Fruit fly (Drosophila melanogaster) whole organism, embryonic: Measurements from ENCODE around the gene CG6409.

Source experiments
- CG11085 ChIP-seq: fragments of 200-800 bp; sonication (Bioruptor generic); IDR thresholded peaks from 2 replicates; pipeline ENCODE4 v1.3.6; 2022; ENCODE audit warnings: missing biosample characterization, missing genetic modification characterization
- CG30403 ChIP-seq: fragments of 200-800 bp; sonication (Bioruptor generic); optimal IDR thresholded peaks from 3 replicates; lab custom pipeline; 2016; ENCODE audit warnings: missing biosample characterization, missing genetic modification characterization
- CG6683 ChIP-seq: fragments of 200-800 bp; sonication (Bioruptor generic); optimal IDR thresholded peaks from 2 replicates; lab custom pipeline; 2017; ENCODE audit warnings: missing biosample characterization, mild to moderate bottlenecking, missing genetic modification characterization, missing genetic modification reagents
- CG8765 ChIP-seq: fragments of 200-800 bp; sonication (Bioruptor generic); IDR thresholded peaks from 2 replicates; pipeline ENCODE4 v1.3.6; 2022; ENCODE audit warnings: missing biosample characterization, missing genetic modification characterization
- Dll ChIP-seq: fragments of 200-800 bp; sonication (Bioruptor generic); IDR thresholded peaks from 4 replicates; pipeline ENCODE4 v1.3.6; 2022; ENCODE audit warnings: missing biosample characterization, missing genetic modification characterization; ENCODE audit not compliant: partially characterized antibody
- Ptx1 ChIP-seq: fragments of 200-800 bp; sonication (Bioruptor generic); IDR thresholded peaks from 2 replicates; pipeline ENCODE4 v1.3.6; 2022; ENCODE audit warnings: missing biosample characterization, missing genetic modification characterization
- fru ChIP-seq: fragments of >200 bp; optimal IDR thresholded peaks from 2 replicates; lab custom pipeline; 2017
- pb ChIP-seq: fragments of 200-800 bp; sonication (Bioruptor generic); optimal IDR thresholded peaks from 3 replicates; lab custom pipeline; 2016; ENCODE audit warnings: missing biosample characterization, missing genetic modification characterization
- rib ChIP-seq: fragments of 200-800 bp; sonication (Bioruptor generic); IDR thresholded peaks from 2 replicates; pipeline ENCODE4 v1.3.6; 2022; ENCODE audit warnings: missing biosample characterization, missing genetic modification characterization
- tio ChIP-seq: fragments of 200-800 bp; sonication (Bioruptor generic); optimal IDR thresholded peaks from 2 replicates; lab custom pipeline; 2017; ENCODE audit warnings: missing biosample characterization, missing genetic modification characterization, inconsistent platforms
- z ChIP-seq: fragments of 200-800 bp; sonication (Bioruptor generic); IDR thresholded peaks from 3 replicates; pipeline ENCODE4 v1.3.6; 2022; ENCODE audit warnings: missing biosample characterization, missing genetic modification characterization

DNA sequence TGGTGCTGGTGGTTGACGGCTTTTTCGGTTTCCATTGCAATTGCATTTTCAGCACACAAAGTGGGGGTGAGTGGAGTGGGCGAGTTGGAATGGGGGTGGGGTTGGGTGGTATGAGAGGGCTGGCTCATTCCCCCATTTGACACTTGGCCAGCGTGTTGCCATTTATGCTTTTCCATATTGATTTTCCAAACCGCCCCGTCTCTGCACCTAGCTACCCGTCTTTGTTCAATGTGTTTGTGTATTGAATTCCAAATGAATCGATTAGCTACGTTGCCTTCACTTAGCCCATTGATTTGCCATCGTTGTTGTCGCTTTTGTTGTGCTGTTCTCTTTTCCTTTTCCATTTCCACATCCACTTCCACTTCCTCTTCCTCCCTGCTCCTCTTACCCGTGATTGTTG lies 38.5 kb downstream of the CG6409 start:
- TF ChIP-seq CG11085 (GFP tag; lab: Robert Waterston, UW): no peak
- no peak for TF ChIP-seq fru (lab: Kevin White, UChicago)
- no peak for TF ChIP-seq Dll (GFP tag; lab: Robert Waterston, UW)
- TF ChIP-seq z: no peak
- TF ChIP-seq CG6683 (GFP tag; lab: Kevin White, UChicago): no peak
- TF ChIP-seq tio (GFP tag; lab: Kevin White, UChicago): no peak
- no peak for TF ChIP-seq Ptx1
- no peak for TF ChIP-seq pb (GFP tag; lab: Kevin White, UChicago)
- 0 out of 2 replicates have a peak, but pooled peaks have one; percentile 29 for TF ChIP-seq rib (GFP tag; lab: Robert Waterston, UW)
- no peak for TF ChIP-seq CG8765
- TF ChIP-seq CG30403 (GFP tag; lab: Kevin White, UChicago): no peak
